Worm (Caenorhabditis elegans) whole organism, early embryonic: ENCODE results near the gene Y45G5AM.6.

Experiments used
- B0310.2 ChIP-seq: sonication (generic microtip); optimal IDR thresholded peaks from 2 replicates; lab custom pipeline; 2016; ENCODE audit warnings: mild to moderate bottlenecking, missing genetic modification characterization, missing compliant biosample characterization
- F13C5.2 ChIP-seq: sonication (generic microtip); optimal IDR thresholded peaks from 2 replicates; lab custom pipeline; 2017; ENCODE audit warnings: mild to moderate bottlenecking, missing genetic modification characterization, inconsistent platforms, missing compliant biosample characterization
- aly-1 ChIP-seq: sonication (generic microtip); optimal IDR thresholded peaks from 2 replicates; lab custom pipeline; 2016; ENCODE audit warnings: missing genetic modification characterization, missing compliant biosample characterization
- ama-1 ChIP-seq: fragments of 150-350 bp; optimal IDR thresholded peaks from 2 replicates; lab custom pipeline; 2014
- ceh-13 ChIP-seq: fragments of 200-800 bp; sonication (Bioruptor generic); optimal IDR thresholded peaks from 2 replicates; lab custom pipeline; 2018; ENCODE audit warnings: mild to moderate bottlenecking, missing genetic modification characterization, missing compliant biosample characterization
- ceh-36 ChIP-seq: sonication (generic microtip); optimal IDR thresholded peaks from 2 replicates; lab custom pipeline; 2016; ENCODE audit warnings: missing genetic modification characterization, inconsistent platforms, missing compliant biosample characterization
- ets-7 ChIP-seq: sonication (generic microtip); optimal IDR thresholded peaks from 2 replicates; lab custom pipeline; 2016; ENCODE audit warnings: missing genotype, missing genetic modification characterization, missing compliant biosample characterization
- flt-1 ChIP-seq: fragments of 200-800 bp; sonication (Bioruptor generic); IDR thresholded peaks from 2 replicates; pipeline ENCODE4 v1.3.6; 2022; ENCODE audit warnings: missing genetic modification characterization, missing compliant biosample characterization
- hmbx-1 ChIP-seq: sonication (generic microtip); optimal IDR thresholded peaks from 2 replicates; lab custom pipeline; 2016; ENCODE audit warnings: mild to moderate bottlenecking, missing genetic modification characterization, missing compliant biosample characterization
- hmg-4 ChIP-seq: fragments of 200-800 bp; sonication (Bioruptor generic); optimal IDR thresholded peaks from 2 replicates; lab custom pipeline; 2018; ENCODE audit warnings: mild to moderate bottlenecking, missing genetic modification characterization, missing compliant biosample characterization
- hnd-1 ChIP-seq: sonication (generic microtip); optimal IDR thresholded peaks from 2 replicates; lab custom pipeline; 2016; ENCODE audit warnings: missing genetic modification characterization, missing compliant biosample characterization
- pes-1 ChIP-seq: fragments of 200-800 bp; sonication (Bioruptor generic); IDR thresholded peaks from 2 replicates; pipeline ENCODE4 v1.3.6; 2022; ENCODE audit warnings: missing genetic modification reagents, missing genetic modification characterization, missing compliant biosample characterization
- scrt-1 ChIP-seq: fragments of 200-800 bp; sonication (Bioruptor generic); IDR thresholded peaks from 2 replicates; pipeline ENCODE4 v1.3.6; 2022; ENCODE audit warnings: missing genetic modification characterization, missing compliant biosample characterization
- sea-1 ChIP-seq: fragments of 200-800 bp; sonication (Bioruptor generic); conservative IDR thresholded peaks from 2 replicates; pipeline ENCODE4 v1.3.6; 2022; ENCODE audit warnings: missing genetic modification characterization, missing compliant biosample characterization
- tbx-11 ChIP-seq: fragments of 200-800 bp; sonication (Bioruptor generic); IDR thresholded peaks from 2 replicates; pipeline ENCODE4 v1.3.6; 2022; ENCODE audit warnings: missing genetic modification characterization, missing compliant biosample characterization
- tbx-37 ChIP-seq: fragments of 200-800 bp; sonication (Bioruptor generic); conservative IDR thresholded peaks from 2 replicates; pipeline ENCODE4 v1.3.6; 2022; ENCODE audit warnings: missing genetic modification reagents, missing genetic modification characterization, missing compliant biosample characterization
- tra-4 ChIP-seq: sonication (generic microtip); optimal IDR thresholded peaks from 2 replicates; lab custom pipeline; 2017; ENCODE audit warnings: missing genetic modification characterization, missing compliant biosample characterization

The Y45G5AM.6 gene

ce11 chrV:4127435-4127834 is 24.7 kb downstream of the Y45G5AM.6 start, which contains the start of gene T05B4.13:
Gene T05B4.13, minus strand, starts transcription at chrV:4127535.
- no peak for TF ChIP-seq B0310.2
- no peak for TF ChIP-seq hnd-1 (tag; lab: Kevin White, UChicago)
- TF ChIP-seq ama-1 (lab: Kevin White, UChicago) = no peak
- TF ChIP-seq tbx-11 (GFP tag; lab: Robert Waterston, UW) = no peak
- no peak for TF ChIP-seq sea-1 (GFP tag; lab: Robert Waterston, UW)
- TF ChIP-seq scrt-1 = no peak
- no peak for TF ChIP-seq flt-1 (GFP tag; lab: Robert Waterston, UW)
- no peak for TF ChIP-seq ceh-13
- no peak for TF ChIP-seq tbx-37 (GFP tag; lab: Robert Waterston, UW)
- no peak for TF ChIP-seq pes-1 (GFP tag; lab: Robert Waterston, UW)
- no peak for TF ChIP-seq hmg-4 (GFP tag; lab: Kevin White, UChicago)
- TF ChIP-seq F13C5.2 (tag; lab: Kevin White, UChicago) = no peak
- no peak for TF ChIP-seq tra-4
- TF ChIP-seq hmbx-1 (tag; lab: Kevin White, UChicago) = no peak

- no peak for TF ChIP-seq ceh-13
- TF ChIP-seq sea-1 (GFP tag; lab: Robert Waterston, UW) = no peak
- no peak for TF ChIP-seq scrt-1
- TF ChIP-seq aly-1 (tag; lab: Kevin White, UChicago) = no peak
- TF ChIP-seq hmg-4 (GFP tag; lab: Kevin White, UChicago) = no peak
- TF ChIP-seq ets-7 (tag; lab: Kevin White, UChicago) = no peak
- TF ChIP-seq B0310.2 = no peak
- TF ChIP-seq ceh-36 = no peak
- no peak for TF ChIP-seq tra-4
- no peak for TF ChIP-seq pes-1 (GFP tag; lab: Robert Waterston, UW)
- TF ChIP-seq F13C5.2 (tag; lab: Kevin White, UChicago) = no peak
- TF ChIP-seq tbx-11 (GFP tag; lab: Robert Waterston, UW) = no peak
- TF ChIP-seq ama-1 (lab: Kevin White, UChicago) = no peak
- TF ChIP-seq hnd-1 (tag; lab: Kevin White, UChicago) = no peak
Measured at ce11 chrV:4125552-4126084, 26.5 kb downstream of the Y45G5AM.6 start, which contains the start of gene T05B4.12. Gene T05B4.12, minus strand, starts transcription at chrV:4126034.

- no peak for TF ChIP-seq tbx-37 (GFP tag; lab: Robert Waterston, UW)
- TF ChIP-seq ets-7 (tag; lab: Kevin White, UChicago) = no peak
- TF ChIP-seq ama-1 (lab: Kevin White, UChicago) = no peak
- no peak for TF ChIP-seq hmg-4 (GFP tag; lab: Kevin White, UChicago)
- TF ChIP-seq ceh-36 = no peak
- TF ChIP-seq ceh-13 = no peak
- TF ChIP-seq pes-1 (GFP tag; lab: Robert Waterston, UW) = no peak
- TF ChIP-seq aly-1 (tag; lab: Kevin White, UChicago) = no peak
Measured at ce11 chrV:4122415-4122814, 29.7 kb downstream of the Y45G5AM.6 start, which contains the start of gene phat-5. Gene phat-5, minus strand, starts transcription at chrV:4122515.

- TF ChIP-seq ceh-36 (no peak), ama-1 (lab: Kevin White, UChicago) (no peak), ceh-13 (no peak), hmbx-1 (tag; lab: Kevin White, UChicago) (no peak), flt-1 (GFP tag; lab: Robert Waterston, UW) (no peak), tbx-37 (GFP tag; lab: Robert Waterston, UW) (no peak), ets-7 (tag; lab: Kevin White, UChicago) (no peak), hmg-4 (GFP tag; lab: Kevin White, UChicago) (no peak), tra-4 (no peak), hnd-1 (tag; lab: Kevin White, UChicago) (no peak)
Measured at ce11 chrV:4120629-4121028, 31.5 kb downstream of the Y45G5AM.6 start, which contains the start of gene T05B4.10. Gene T05B4.10, minus strand, starts transcription at chrV:4120729.

- TF ChIP-seq tra-4 (no peak), ama-1 (lab: Kevin White, UChicago) (no peak), hnd-1 (tag; lab: Kevin White, UChicago) (no peak), tbx-11 (GFP tag; lab: Robert Waterston, UW) (no peak), B0310.2 (no peak), tbx-37 (GFP tag; lab: Robert Waterston, UW) (no peak), ceh-36 (no peak), ets-7 (tag; lab: Kevin White, UChicago) (no peak), scrt-1 (no peak), pes-1 (GFP tag; lab: Robert Waterston, UW) (no peak), aly-1 (tag; lab: Kevin White, UChicago) (no peak), sea-1 (GFP tag; lab: Robert Waterston, UW) (no peak), hmg-4 (GFP tag; lab: Kevin White, UChicago) (no peak), flt-1 (GFP tag; lab: Robert Waterston, UW) (no peak)
Measured at ce11 chrV:4118332-4118731, 33.8 kb downstream of the Y45G5AM.6 start, which contains the start of gene T05B4.9. Gene T05B4.9, minus strand, starts transcription at chrV:4118432.

DNA sequence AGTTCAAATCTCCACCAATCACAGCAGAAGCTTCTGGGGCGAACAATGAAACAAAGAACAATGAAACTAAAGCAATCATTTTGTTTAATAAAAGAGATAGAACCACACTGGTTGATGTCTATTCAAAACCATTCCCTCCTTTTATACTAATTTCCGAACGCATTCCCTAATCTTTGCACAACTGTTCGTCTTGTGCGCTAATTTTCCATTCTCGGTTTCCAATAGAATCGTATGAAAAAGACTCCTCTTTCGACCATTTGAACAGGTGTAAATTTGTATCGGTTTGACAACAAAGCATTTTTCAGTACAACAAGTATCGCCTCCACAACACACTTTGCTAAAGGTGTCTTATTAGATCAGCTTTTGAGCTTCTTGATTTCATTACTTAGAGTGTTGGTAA is 36.0 kb downstream of the Y45G5AM.6 start, which contains the start of gene T05B4.8:
Gene T05B4.8, minus strand, starts transcription at position 101 of the 400 bp plus-strand sequence.
- TF ChIP-seq B0310.2 (no peak), ceh-13 (no peak), F13C5.2 (tag; lab: Kevin White, UChicago) (no peak), scrt-1 (no peak), tbx-11 (GFP tag; lab: Robert Waterston, UW) (no peak), ceh-36 (no peak), ets-7 (tag; lab: Kevin White, UChicago) (no peak), sea-1 (GFP tag; lab: Robert Waterston, UW) (no peak), pes-1 (GFP tag; lab: Robert Waterston, UW) (no peak), ama-1 (lab: Kevin White, UChicago) (no peak), hnd-1 (tag; lab: Kevin White, UChicago) (no peak), hmbx-1 (tag; lab: Kevin White, UChicago) (no peak), hmg-4 (GFP tag; lab: Kevin White, UChicago) (no peak), tbx-37 (GFP tag; lab: Robert Waterston, UW) (no peak), aly-1 (tag; lab: Kevin White, UChicago) (no peak), flt-1 (GFP tag; lab: Robert Waterston, UW) (no peak), tra-4 (no peak)

- TF ChIP-seq hnd-1 (tag; lab: Kevin White, UChicago) (no peak), hmg-4 (GFP tag; lab: Kevin White, UChicago) (no peak), F13C5.2 (tag; lab: Kevin White, UChicago) (no peak), aly-1 (tag; lab: Kevin White, UChicago) (no peak), sea-1 (GFP tag; lab: Robert Waterston, UW) (no peak), flt-1 (GFP tag; lab: Robert Waterston, UW) (no peak), tbx-11 (GFP tag; lab: Robert Waterston, UW) (no peak), scrt-1 (no peak), tra-4 (no peak), ets-7 (tag; lab: Kevin White, UChicago) (no peak), ama-1 (lab: Kevin White, UChicago) (no peak), B0310.2 (no peak)
Measured at ce11 chrV:4114627-4115026, 37.5 kb downstream of the Y45G5AM.6 start, which contains the start of gene srw-133. Gene srw-133, minus strand, starts transcription at chrV:4114727.
